Worm (Caenorhabditis elegans): ENCODE measurements around the gene fbxa-53.
A peak's percentile ranks its signal among the peaks of the same experiment; 100 is the strongest.
"Not testable (repeated sequence)": the region's sequence is repeated elsewhere in the genome, so short reads cannot be mapped to it uniquely, and the experiment has no call there.

Gene fbxa-53

DNA sequence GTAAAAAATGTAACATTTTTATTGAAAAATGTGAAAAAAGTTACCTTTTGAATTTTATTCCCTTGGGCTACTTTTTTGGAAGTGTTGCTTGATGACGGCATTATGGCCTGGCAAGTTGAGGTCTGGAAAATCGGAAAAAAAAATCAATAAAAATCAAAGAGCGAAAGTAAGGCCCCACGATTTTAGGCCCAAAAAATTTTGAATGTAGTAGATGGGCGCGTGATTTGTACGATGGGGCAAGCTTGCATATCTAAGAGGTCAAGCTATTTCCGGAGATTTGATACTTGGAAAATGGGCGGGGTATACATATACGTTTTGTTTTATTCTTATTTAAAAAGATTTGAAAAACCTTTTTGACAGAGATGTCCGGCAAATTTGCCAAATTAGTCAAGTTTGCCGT is 11.8 kb downstream of the fbxa-53 start, which contains the start of gene F07G6.5:
Gene F07G6.5 (minus strand): TSS at position 101 of the 400 bp plus-strand sequence.
- TF ChIP-seq flt-1 (GFP tag; IDR thresholded peaks at IDR 0.05) (no peak), ref-1 (GFP tag; conservative IDR thresholded peaks at IDR 0.05) (no peak), ztf-29 (GFP tag; IDR thresholded peaks at IDR 0.05) (no peak), T22C8.4 (GFP tag; IDR thresholded peaks at IDR 0.05) (no peak), ztf-23 (GFP tag; IDR thresholded peaks at IDR 0.05) (no peak), klf-2 (GFP tag; conservative IDR thresholded peaks at IDR 0.05) (no peak)

DNA sequence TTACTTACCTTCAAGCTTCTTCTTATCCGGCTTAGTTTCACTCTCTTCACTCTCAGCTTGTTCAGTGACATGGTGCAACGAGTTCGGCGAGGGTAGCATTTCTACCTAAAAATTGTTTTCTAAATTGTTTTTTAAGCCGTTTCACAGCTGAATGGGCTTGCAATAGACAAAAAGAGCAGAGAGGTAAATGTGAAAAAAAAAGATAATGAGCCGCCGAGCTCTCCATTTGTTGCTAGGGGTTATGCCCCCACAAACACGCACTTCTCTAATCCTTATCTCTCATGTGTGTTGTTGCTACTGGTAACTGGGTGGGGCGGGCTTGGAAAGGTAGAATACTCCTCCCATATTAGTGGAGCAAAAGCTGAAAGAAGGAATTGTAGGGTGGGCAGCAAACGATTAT is 14.5 kb downstream of the fbxa-53 start, which contains the start of gene C36C9.5:
Gene C36C9.5 (minus strand): TSS at position 101 of the 400 bp plus-strand sequence.
- TF ChIP-seq klf-2 (GFP tag; conservative IDR thresholded peaks at IDR 0.05) (no peak), tab-1 (GFP tag; IDR thresholded peaks at IDR 0.05) (no peak), ztf-29 (GFP tag; IDR thresholded peaks at IDR 0.05) (no peak), ref-1 (GFP tag; conservative IDR thresholded peaks at IDR 0.05) (no peak)

DNA sequence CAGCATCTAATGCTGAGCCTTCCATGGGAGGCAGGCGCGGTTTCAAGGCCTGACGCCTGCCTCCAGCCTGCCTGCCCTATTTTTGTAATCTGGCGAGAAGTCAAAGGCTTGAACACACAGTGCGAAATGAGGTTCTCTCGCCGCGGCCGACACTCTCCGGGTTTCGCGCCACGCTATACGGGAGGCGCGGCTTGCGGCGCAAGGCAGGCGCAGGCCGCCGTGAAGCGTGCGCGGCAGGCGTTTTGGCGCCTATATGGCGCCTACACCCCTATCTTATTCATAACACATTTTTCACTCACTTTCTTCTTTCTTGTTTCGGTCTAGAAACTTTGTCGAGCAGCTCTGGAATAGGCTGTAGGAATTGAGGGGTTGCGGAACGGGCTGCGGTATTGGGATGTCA is 15.3 kb downstream of the fbxa-53 start:
- no peak for TF ChIP-seq T22C8.4 (GFP tag; IDR thresholded peaks at IDR 0.05)
- TF ChIP-seq klf-2 (GFP tag; conservative IDR thresholded peaks at IDR 0.05), result no peak
- TF ChIP-seq tab-1 (GFP tag; IDR thresholded peaks at IDR 0.05), result 0 out of 2 replicates have a peak, but pooled peaks have one; percentile 26

DNA sequence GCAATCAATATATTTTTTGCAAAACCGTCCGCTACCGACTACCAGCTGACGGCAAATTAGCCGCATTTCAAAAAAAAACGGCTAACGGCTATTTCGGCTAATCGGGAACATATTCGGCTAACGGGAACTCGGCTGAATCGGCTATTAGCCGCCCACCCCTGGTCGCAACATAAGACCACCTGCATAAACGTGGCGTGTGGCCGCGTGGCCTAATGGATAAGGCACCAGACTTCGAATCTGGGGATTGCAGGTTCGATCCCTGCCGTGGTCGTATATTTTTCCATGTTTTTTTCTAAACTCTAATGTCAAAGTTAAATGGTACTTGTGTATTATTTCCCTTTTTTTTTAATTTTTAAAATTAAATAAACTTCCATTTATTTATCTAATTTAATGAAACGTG is 19.9 kb downstream of the fbxa-53 start:
- no peak for TF ChIP-seq klf-2 (GFP tag; conservative IDR thresholded peaks at IDR 0.05)
- no peak for TF ChIP-seq ztf-23 (GFP tag; IDR thresholded peaks at IDR 0.05)
- TF ChIP-seq cog-1 (tag; optimal IDR thresholded peaks at IDR 0.05), result no peak
- no peak for TF ChIP-seq T22C8.4 (GFP tag; IDR thresholded peaks at IDR 0.05)
- no peak for TF ChIP-seq ref-1 (GFP tag; conservative IDR thresholded peaks at IDR 0.05)
- TF ChIP-seq med-1 (GFP tag; optimal IDR thresholded peaks at IDR 0.05; ENCODE audit: insufficient read depth), result no peak
- no peak for TF ChIP-seq flt-1 (GFP tag; IDR thresholded peaks at IDR 0.05)
- TF ChIP-seq ztf-29 (GFP tag; IDR thresholded peaks at IDR 0.05), result no peak
- TF ChIP-seq tab-1 (GFP tag; IDR thresholded peaks at IDR 0.05), result no peak

DNA sequence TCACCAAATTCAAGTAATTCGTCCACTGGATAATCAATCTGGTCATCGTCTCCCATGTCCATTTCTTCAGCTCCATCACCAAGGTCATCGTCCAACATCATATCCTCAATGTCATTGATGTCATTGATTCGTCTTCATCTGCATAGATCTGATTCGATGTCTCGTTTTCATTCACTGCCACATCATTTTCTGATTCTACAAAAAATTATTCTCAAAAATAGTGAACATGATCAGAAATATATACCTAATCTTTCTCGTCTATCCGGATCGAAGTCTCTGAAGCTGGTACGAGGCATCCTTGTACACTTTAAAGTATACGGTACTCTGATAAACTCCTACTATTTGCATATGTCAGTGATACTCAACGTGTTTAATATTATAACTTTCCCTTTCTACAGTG is 21.5 kb downstream of the fbxa-53 start, which contains the start of gene C36C9.4:
Gene C36C9.4 (minus strand): TSS at position 101 of the 400 bp plus-strand sequence.
- TF ChIP-seq ztf-29 (GFP tag; IDR thresholded peaks at IDR 0.05); ref-1 (GFP tag; conservative IDR thresholded peaks at IDR 0.05); med-1 (GFP tag; optimal IDR thresholded peaks at IDR 0.05; ENCODE audit: insufficient read depth): not testable (repeated sequence)

DNA sequence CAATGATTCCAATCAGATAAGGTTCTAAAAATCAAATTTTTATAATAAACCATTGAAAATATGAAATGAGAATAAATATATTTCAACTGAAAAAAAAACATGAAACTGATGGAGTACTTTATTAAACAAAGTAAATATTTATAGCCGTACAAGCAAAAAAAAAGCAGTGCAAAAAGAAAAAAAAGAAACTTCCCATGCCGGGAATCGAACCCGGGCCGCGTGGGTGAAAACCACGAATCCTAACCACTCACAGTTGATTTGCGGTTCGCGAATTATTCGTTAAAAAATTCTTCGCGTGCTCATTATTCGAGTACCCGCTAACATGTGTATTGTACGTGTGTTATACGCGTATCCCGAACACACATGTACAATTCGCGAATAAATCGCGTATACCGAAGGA is 27.5 kb downstream of the fbxa-53 start, which contains the start of gene C36C9.6:
Gene C36C9.6 (minus strand): TSS at position 101 of the 400 bp plus-strand sequence.
- TF ChIP-seq flt-1 (GFP tag; IDR thresholded peaks at IDR 0.05); ztf-29 (GFP tag; IDR thresholded peaks at IDR 0.05); ref-1 (GFP tag; conservative IDR thresholded peaks at IDR 0.05): not testable (repeated sequence)

DNA sequence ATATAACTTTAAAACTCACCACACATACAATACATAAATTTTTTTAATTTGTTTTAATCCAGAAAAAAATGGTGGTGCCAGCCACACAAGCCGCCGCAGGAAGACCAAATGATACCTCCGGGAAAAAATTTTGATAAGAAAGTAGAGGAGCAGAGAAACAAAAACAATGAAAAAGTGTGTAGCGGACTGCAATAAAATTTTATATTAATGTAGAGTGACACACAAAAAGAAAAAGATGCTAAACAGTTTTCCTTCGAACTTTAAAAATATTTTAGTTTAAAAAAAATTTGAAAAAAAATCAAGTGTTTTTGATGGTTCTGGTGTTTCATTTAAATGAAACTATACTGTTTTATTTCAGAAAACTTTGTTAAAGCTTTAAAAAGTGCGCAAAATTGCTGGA is 28.4 kb downstream of the fbxa-53 start, which contains the start of gene C36C9.12:
Gene C36C9.12 (minus strand): TSS at position 101 of the 400 bp plus-strand sequence.
- not testable (repeated sequence) for TF ChIP-seq cog-1 (tag; optimal IDR thresholded peaks at IDR 0.05); ref-1 (GFP tag; conservative IDR thresholded peaks at IDR 0.05); T22C8.4 (GFP tag; IDR thresholded peaks at IDR 0.05)

DNA sequence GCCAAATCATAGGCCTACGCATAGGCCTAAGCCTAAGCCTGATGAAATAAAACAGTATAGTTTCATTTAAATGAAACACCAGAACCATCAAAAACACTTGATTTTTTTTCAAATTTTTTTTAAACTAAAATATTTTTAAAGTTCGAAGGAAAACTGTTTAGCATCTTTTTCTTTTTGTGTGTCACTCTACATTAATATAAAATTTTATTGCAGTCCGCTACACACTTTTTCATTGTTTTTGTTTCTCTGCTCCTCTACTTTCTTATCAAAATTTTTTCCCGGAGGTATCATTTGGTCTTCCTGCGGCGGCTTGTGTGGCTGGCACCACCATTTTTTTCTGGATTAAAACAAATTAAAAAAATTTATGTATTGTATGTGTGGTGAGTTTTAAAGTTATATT is 31.3 kb downstream of the fbxa-53 start, which contains the start of gene C36C9.11:
Gene C36C9.11 (plus strand): TSS at position 301 of the 400 bp plus-strand sequence.
- TF ChIP-seq klf-2 (GFP tag; conservative IDR thresholded peaks at IDR 0.05); ztf-23 (GFP tag; IDR thresholded peaks at IDR 0.05); ref-1 (GFP tag; conservative IDR thresholded peaks at IDR 0.05): not testable (repeated sequence)

DNA sequence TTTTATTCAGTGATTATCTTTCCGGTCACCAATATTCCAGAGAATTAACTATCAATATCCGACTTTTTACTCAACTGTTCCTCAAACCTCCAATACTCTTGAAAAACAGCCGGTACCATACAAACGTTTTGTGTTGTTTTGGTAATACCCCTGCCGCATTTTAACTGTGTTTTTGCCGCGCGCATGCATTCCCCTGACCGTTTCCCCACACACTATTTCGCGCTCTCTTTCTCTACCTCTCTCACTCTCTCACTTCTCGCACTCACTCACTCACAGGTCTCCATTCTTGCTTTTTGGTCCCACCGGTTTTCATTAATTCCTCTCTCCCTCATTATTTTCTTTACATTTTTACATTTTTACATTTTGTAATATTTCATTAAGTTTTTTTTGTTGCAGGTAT is 35.8 kb downstream of the fbxa-53 start, which contains the start of gene meg-4:
Gene meg-4 (plus strand): TSS at position 397 of the 400 bp plus-strand sequence.
- no peak for TF ChIP-seq flt-1 (GFP tag; IDR thresholded peaks at IDR 0.05)
- TF ChIP-seq klf-2 (GFP tag; conservative IDR thresholded peaks at IDR 0.05), result no peak
- no peak for TF ChIP-seq ztf-23 (GFP tag; IDR thresholded peaks at IDR 0.05)
- TF ChIP-seq ref-1 (GFP tag; conservative IDR thresholded peaks at IDR 0.05), result no peak
- TF ChIP-seq T22C8.4 (GFP tag; IDR thresholded peaks at IDR 0.05), result no peak
- TF ChIP-seq cog-1 (tag; optimal IDR thresholded peaks at IDR 0.05), result no peak
- TF ChIP-seq ztf-29 (GFP tag; IDR thresholded peaks at IDR 0.05), result no peak
- TF ChIP-seq tab-1 (GFP tag; IDR thresholded peaks at IDR 0.05), result no peak
- TF ChIP-seq med-1 (GFP tag; optimal IDR thresholded peaks at IDR 0.05; ENCODE audit: insufficient read depth), result no peak

DNA sequence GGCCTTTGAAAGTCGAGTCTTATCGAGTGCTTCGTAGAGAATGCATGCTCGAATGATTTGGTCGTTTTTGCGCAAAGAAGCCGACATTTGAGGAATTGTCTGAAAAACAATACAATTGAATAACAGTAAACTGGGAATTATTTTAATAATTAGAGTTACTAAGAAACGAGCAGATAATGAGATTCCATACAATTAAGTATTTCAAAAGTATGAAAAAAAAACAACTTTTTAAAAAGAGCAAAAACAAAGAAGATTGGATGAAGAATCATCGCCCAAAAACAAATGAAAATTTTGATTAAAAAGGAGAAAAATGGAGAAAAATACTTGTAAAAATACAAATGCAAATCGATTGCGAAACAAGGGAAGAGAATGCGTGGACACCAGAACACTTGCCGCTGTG is 40.4 kb downstream of the fbxa-53 start, which contains the start of gene fbxa-170:
Gene fbxa-170 (minus strand): TSS at position 101 of the 400 bp plus-strand sequence.
- TF ChIP-seq ref-1 (GFP tag; conservative IDR thresholded peaks at IDR 0.05) (no peak), med-1 (GFP tag; optimal IDR thresholded peaks at IDR 0.05; ENCODE audit: insufficient read depth) (no peak), cog-1 (tag; optimal IDR thresholded peaks at IDR 0.05) (no peak), ztf-23 (GFP tag; IDR thresholded peaks at IDR 0.05) (no peak), tab-1 (GFP tag; IDR thresholded peaks at IDR 0.05) (no peak), T22C8.4 (GFP tag; IDR thresholded peaks at IDR 0.05) (no peak), flt-1 (GFP tag; IDR thresholded peaks at IDR 0.05) (no peak), klf-2 (GFP tag; conservative IDR thresholded peaks at IDR 0.05) (no peak), ztf-29 (GFP tag; IDR thresholded peaks at IDR 0.05) (no peak)

DNA sequence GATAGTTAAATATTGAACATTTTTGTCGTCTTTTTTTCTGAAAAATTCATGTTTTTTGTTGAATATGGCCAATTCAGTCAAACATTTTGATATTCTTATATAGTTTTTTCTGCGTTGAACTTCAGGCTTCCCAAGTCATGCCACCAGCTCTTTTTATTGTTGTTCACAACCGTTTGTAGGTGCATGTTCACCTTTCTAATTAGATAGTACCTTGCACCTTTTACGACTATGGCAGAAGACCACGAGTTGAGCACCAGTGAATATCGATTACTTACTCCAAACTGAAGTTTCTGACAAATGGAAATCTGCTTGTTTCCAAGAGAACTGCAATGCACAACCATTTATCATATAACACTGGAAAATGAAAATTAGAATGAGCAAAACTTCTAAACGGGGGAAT is 42.5 kb downstream of the fbxa-53 start:
- no peak for TF ChIP-seq tab-1 (GFP tag; IDR thresholded peaks at IDR 0.05)
- TF ChIP-seq ztf-29 (GFP tag; IDR thresholded peaks at IDR 0.05), result no peak
- TF ChIP-seq flt-1 (GFP tag; IDR thresholded peaks at IDR 0.05), result no peak
- TF ChIP-seq ztf-23 (GFP tag; IDR thresholded peaks at IDR 0.05), result no peak
- no peak for TF ChIP-seq cog-1 (tag; optimal IDR thresholded peaks at IDR 0.05)
- no peak for TF ChIP-seq klf-2 (GFP tag; conservative IDR thresholded peaks at IDR 0.05)
- no peak for TF ChIP-seq T22C8.4 (GFP tag; IDR thresholded peaks at IDR 0.05)
- no peak for TF ChIP-seq med-1 (GFP tag; optimal IDR thresholded peaks at IDR 0.05; ENCODE audit: insufficient read depth)
- TF ChIP-seq ref-1 (GFP tag; conservative IDR thresholded peaks at IDR 0.05), result no peak
